Fruit fly (Drosophila melanogaster) whole organism, adult: ENCODE data around the gene capu.

Experiments
- CG11617 ChIP-seq: fragments of 200-800 bp; sonication (Bioruptor generic); optimal IDR thresholded peaks from 2 replicates; lab custom pipeline; 2017; ENCODE audit warnings: mild to moderate bottlenecking, missing biosample characterization, missing genetic modification reagents, missing genetic modification characterization
- CG12768 ChIP-seq: fragments of 200-800 bp; sonication (Bioruptor generic); optimal IDR thresholded peaks from 2 replicates; lab custom pipeline; 2017; ENCODE audit warnings: missing biosample characterization, missing genetic modification characterization, mild to moderate bottlenecking, moderate library complexity, missing genetic modification reagents
- CG14711 ChIP-seq: fragments of 200-800 bp; sonication (Bioruptor generic); optimal IDR thresholded peaks from 2 replicates; lab custom pipeline; 2018; ENCODE audit warnings: missing biosample characterization, mild to moderate bottlenecking, missing genetic modification characterization, moderate library complexity
- CG1620 ChIP-seq: fragments of 200-800 bp; sonication (Bioruptor generic); optimal IDR thresholded peaks from 2 replicates; lab custom pipeline; 2016; ENCODE audit warnings: missing biosample characterization, missing genetic modification characterization
- CG33017 ChIP-seq: fragments of 200-800 bp; sonication (Bioruptor generic); optimal IDR thresholded peaks from 2 replicates; lab custom pipeline; 2018; ENCODE audit warnings: missing biosample characterization, mild to moderate bottlenecking, missing genetic modification characterization, moderate library complexity
- CG5204 ChIP-seq: fragments of 200-800 bp; sonication (Bioruptor generic); optimal IDR thresholded peaks from 2 replicates; lab custom pipeline; 2016; ENCODE audit warnings: missing biosample characterization, missing genetic modification characterization
- CG7045 ChIP-seq: fragments of 200-800 bp; sonication (Bioruptor generic); optimal IDR thresholded peaks from 2 replicates; lab custom pipeline; 2017; ENCODE audit warnings: missing biosample characterization, mild to moderate bottlenecking, missing genetic modification characterization
- CG7101 ChIP-seq: fragments of 200-800 bp; sonication (Bioruptor generic); optimal IDR thresholded peaks from 2 replicates; lab custom pipeline; 2018; ENCODE audit warnings: missing biosample characterization, mild to moderate bottlenecking, missing genetic modification characterization, moderate library complexity
- Clk ChIP-seq: fragments of 200-800 bp; sonication (Bioruptor generic); optimal IDR thresholded peaks from 2 replicates; lab custom pipeline; 2017; ENCODE audit warnings: missing biosample characterization, missing genetic modification characterization
- Crg-1 ChIP-seq: fragments of 200-800 bp; sonication (Bioruptor generic); optimal IDR thresholded peaks from 2 replicates; lab custom pipeline; 2016; ENCODE audit warnings: missing biosample characterization, missing genetic modification characterization
- Hr96 ChIP-seq: fragments of 200-800 bp; sonication (Bioruptor generic); optimal IDR thresholded peaks from 2 replicates; lab custom pipeline; 2016; ENCODE audit warnings: missing biosample characterization, missing genetic modification characterization
- Mnt ChIP-seq: fragments of 200-800 bp; sonication (Bioruptor generic); optimal IDR thresholded peaks from 2 replicates; lab custom pipeline; 2016; ENCODE audit warnings: missing biosample characterization, mild to moderate bottlenecking, missing genetic modification characterization
- bab1 ChIP-seq: fragments of 200-800 bp; sonication (Bioruptor generic); optimal IDR thresholded peaks from 3 replicates; lab custom pipeline; 2019; ENCODE audit warnings: missing biosample characterization, mild to moderate bottlenecking, missing genetic modification characterization, moderate library complexity
- cic ChIP-seq: fragments of 200-800 bp; sonication (Bioruptor generic); optimal IDR thresholded peaks from 2 replicates; lab custom pipeline; 2017; ENCODE audit warnings: missing biosample characterization, mild to moderate bottlenecking, missing genetic modification characterization, moderate library complexity
- cnc ChIP-seq, 2 experiments: fragments of >200 bp; optimal IDR thresholded peaks; 2 replicates each; lab custom pipeline; 2017
- kay ChIP-seq: fragments of 200-800 bp; sonication (Bioruptor generic); peaks from one replicate; lab custom pipeline; 2016; ENCODE audit warnings: missing biosample characterization, missing genetic modification characterization, borderline replicate concordance
- ovo ChIP-seq: fragments of 200-800 bp; sonication (Bioruptor generic); optimal IDR thresholded peaks from 2 replicates; lab custom pipeline; 2016; ENCODE audit warnings: missing biosample characterization, missing genetic modification characterization
- pad ChIP-seq: fragments of 200-800 bp; sonication (Bioruptor generic); optimal IDR thresholded peaks from 3 replicates; lab custom pipeline; 2017; ENCODE audit warnings: missing biosample characterization, missing genetic modification characterization, mild to moderate bottlenecking, moderate library complexity, missing genetic modification reagents
- tj ChIP-seq: fragments of 200-800 bp; sonication (Bioruptor generic); optimal IDR thresholded peaks from 3 replicates; lab custom pipeline; 2017; ENCODE audit warnings: missing biosample characterization, mild to moderate bottlenecking, missing genetic modification characterization, moderate library complexity
- toe ChIP-seq: fragments of 200-800 bp; sonication (Bioruptor generic); optimal IDR thresholded peaks from 2 replicates; lab custom pipeline; 2016; ENCODE audit warnings: missing biosample characterization, missing genetic modification characterization

capu gene

DNA sequence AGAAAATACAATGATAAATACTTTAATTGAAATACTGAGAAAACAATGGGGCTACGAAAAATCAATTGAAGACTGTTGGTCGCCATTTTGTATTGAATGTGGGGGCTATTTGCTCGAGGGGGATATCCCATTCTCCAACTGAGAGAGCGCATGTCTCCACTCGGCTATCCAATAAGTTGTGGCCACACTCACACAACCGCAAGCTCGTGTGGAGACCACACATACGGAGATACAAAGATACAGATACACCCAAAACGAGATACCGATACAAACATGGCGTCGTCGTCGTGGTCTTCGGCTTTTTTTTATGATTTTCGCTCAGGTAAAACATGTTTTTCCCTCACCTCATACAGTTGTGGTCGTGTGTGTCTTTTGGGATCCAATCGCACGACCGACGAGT, 67.4 kb downstream of the capu start:
- TF ChIP-seq Clk (GFP tag; lab: Kevin White, UChicago), result no peak
- no peak for TF ChIP-seq CG7045
- TF ChIP-seq kay (GFP tag; lab: Kevin White, UChicago), result no peak

DNA sequence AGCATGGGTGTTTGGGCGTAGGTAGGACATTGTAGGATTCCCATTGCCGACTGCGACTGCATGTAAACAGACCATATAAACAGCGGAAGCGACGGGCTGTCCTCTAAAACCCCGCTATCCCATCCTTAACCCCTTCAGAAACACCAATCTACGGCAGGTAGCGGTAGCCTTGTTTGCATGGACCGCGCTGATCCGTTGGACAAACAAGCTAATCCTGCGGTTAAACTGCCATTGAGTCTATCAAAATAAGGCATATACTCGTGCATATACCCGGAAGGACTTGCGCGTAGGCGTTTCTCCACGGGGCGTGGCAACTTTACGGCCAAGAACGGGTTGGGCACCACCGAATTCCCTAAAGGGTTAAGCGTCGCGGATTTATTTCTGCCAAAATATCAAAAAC, 68.7 kb downstream of the capu start:
- TF ChIP-seq cnc (optimal IDR thresholded peaks at IDR 0.05; lab: Kevin White, UChicago), result no peak
- TF ChIP-seq CG14711, result no peak
- no peak for TF ChIP-seq kay (GFP tag; lab: Kevin White, UChicago)
- TF ChIP-seq ovo, result no peak
- no peak for TF ChIP-seq tj (GFP tag; lab: Kevin White, UChicago)
- TF ChIP-seq cic (GFP tag; lab: Kevin White, UChicago), result no peak
- TF ChIP-seq Hr96, result no peak
- TF ChIP-seq CG33017 (tag; lab: Kevin White, UChicago), result no peak
- no peak for TF ChIP-seq CG7045
- no peak for TF ChIP-seq bab1 (GFP tag; lab: Kevin White, UChicago)

DNA sequence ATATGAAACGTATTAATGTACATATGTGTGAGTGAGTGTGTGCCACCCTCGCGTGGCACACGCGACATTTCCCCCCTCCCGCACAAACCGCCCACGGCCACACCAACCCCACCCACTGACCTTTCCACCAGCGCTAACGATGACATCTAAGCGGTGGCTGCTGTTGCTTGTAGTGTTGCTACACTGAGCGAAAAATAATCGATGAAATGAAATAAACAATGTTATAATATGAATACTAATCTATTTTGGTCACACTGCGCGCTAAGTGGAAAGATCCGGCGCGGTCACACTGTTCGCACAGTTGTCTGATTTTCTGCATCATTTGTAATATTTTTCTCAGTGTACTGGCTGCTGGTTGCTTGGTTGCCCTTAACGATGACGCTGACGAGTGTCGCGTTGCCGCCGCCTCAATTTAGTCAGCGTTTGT, 70.4 kb downstream of the capu start:
- TF ChIP-seq bab1 (GFP tag; lab: Kevin White, UChicago) (no peak), CG1620 (GFP tag; lab: Kevin White, UChicago) (no peak), pad (GFP tag; lab: Kevin White, UChicago) (no peak), CG5204 (GFP tag; lab: Kevin White, UChicago) (no peak), cic (GFP tag; lab: Kevin White, UChicago) (no peak), CG11617 (GFP tag; lab: Kevin White, UChicago) (no peak), CG12768 (GFP tag; lab: Kevin White, UChicago) (no peak), CG7045 (no peak), Hr96 (no peak), Clk (GFP tag; lab: Kevin White, UChicago) (no peak), cnc (optimal IDR thresholded peaks at IDR 0.05; lab: Kevin White, UChicago) (no peak), toe (GFP tag; lab: Kevin White, UChicago) (no peak)

DNA sequence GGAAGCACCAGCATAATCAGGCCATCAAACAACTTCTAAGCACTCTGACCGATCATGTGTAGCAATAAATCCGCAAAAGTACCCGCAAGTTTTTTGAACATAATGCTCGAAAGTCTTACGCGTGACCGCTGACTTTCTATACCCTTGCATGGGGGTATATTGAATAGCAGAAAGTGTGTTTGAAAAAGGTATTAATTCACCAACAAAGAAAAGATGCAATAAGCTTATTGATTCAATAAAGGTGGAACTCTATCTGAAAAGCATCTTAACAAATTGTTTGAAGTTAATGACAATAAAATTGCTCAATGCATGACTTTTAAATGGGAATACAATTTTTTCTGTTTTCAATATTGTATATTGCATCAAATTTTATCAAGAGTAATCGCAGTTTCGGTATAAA, 71.0 kb downstream of the capu start:
- no peak for TF ChIP-seq Clk (GFP tag; lab: Kevin White, UChicago)
- TF ChIP-seq toe (GFP tag; lab: Kevin White, UChicago), result no peak
- TF ChIP-seq cnc (optimal IDR thresholded peaks at IDR 0.05; lab: Kevin White, UChicago), result no peak
- TF ChIP-seq Mnt, result no peak
- no peak for TF ChIP-seq CG7045
- no peak for TF ChIP-seq tj (GFP tag; lab: Kevin White, UChicago)
- TF ChIP-seq Crg-1, result no peak
- no peak for TF ChIP-seq pad (GFP tag; lab: Kevin White, UChicago)
- no peak for TF ChIP-seq CG5204 (GFP tag; lab: Kevin White, UChicago)
- TF ChIP-seq kay (GFP tag; lab: Kevin White, UChicago), result no peak
- TF ChIP-seq CG14711, result no peak
- TF ChIP-seq cic (GFP tag; lab: Kevin White, UChicago), result no peak
- no peak for TF ChIP-seq CG33017 (tag; lab: Kevin White, UChicago)
- no peak for TF ChIP-seq Hr96
- TF ChIP-seq CG12768 (GFP tag; lab: Kevin White, UChicago), result no peak

DNA sequence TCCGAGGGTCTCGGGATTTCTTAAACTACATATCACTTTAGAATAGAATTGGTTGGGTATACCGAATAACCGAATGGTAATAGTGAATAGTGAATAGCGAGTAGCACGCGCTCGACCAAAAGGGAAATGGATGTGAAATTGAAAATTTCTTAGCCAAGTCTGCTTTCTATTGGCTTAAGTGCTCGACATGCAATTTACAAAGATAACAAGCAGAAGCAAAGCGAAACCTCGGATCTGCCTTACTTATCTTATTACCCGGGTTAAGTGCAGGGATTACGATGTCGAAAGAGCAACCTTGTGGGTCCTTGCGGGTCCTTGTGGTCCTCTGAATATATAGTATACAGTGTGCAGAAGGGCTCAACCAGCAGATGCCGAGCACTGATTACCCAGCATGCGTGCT, 73.4 kb downstream of the capu start:
- no peak for TF ChIP-seq cnc (optimal IDR thresholded peaks at IDR 0.05; lab: Kevin White, UChicago)
- TF ChIP-seq Mnt, result no peak
- no peak for TF ChIP-seq CG11617 (GFP tag; lab: Kevin White, UChicago)
- TF ChIP-seq kay (GFP tag; lab: Kevin White, UChicago), result no peak
- no peak for TF ChIP-seq CG14711
- no peak for TF ChIP-seq Crg-1
- TF ChIP-seq CG33017 (tag; lab: Kevin White, UChicago), result no peak
- TF ChIP-seq pad (GFP tag; lab: Kevin White, UChicago), result no peak
- no peak for TF ChIP-seq CG7101 (tag; lab: Kevin White, UChicago)
- no peak for TF ChIP-seq Clk (GFP tag; lab: Kevin White, UChicago)
- TF ChIP-seq CG1620 (GFP tag; lab: Kevin White, UChicago), result no peak
- no peak for TF ChIP-seq CG7045
- no peak for TF ChIP-seq bab1 (GFP tag; lab: Kevin White, UChicago)
- no peak for TF ChIP-seq tj (GFP tag; lab: Kevin White, UChicago)
- TF ChIP-seq Hr96, result no peak
- TF ChIP-seq toe (GFP tag; lab: Kevin White, UChicago), result no peak

DNA sequence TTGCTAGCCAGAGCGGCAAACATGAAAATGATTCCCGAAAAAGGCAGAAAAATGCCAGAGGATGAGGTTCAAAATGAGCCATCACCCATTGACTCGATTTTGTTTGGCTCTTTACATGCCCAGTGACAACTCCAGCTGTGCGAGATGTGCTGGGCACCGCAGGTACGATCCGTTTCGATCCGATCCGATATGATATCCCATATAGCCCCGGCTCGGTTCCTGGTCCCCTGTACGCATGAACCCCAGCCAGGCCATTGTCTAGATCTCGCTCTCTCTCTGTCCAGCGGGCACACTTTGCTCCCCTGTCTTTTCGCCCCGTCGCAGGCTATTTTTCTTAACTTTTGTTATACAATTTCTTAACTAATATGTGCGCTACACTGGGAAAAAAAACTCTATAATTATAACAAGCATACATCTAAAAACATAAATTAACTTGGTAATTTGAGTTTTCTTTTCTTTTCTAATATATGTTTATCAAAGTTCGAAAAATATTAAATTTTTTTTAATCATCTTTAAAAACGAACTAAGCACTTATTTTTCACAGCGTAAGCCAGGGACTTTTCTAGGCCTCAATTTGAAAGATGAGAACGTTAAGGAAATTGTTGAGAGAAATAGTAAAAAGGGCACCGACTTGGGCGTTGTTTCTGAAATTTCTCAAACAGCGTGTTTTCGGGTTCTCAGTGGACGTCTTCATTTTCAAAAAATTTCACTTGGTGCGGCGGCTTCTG, 75.1 kb downstream of the capu start:
- TF ChIP-seq pad (GFP tag; lab: Kevin White, UChicago) (no peak), bab1 (GFP tag; lab: Kevin White, UChicago) (no peak), CG1620 (GFP tag; lab: Kevin White, UChicago) (no peak), Hr96 (no peak), CG7045 (no peak), CG12768 (GFP tag; lab: Kevin White, UChicago) (no peak), tj (GFP tag; lab: Kevin White, UChicago) (no peak), CG33017 (tag; lab: Kevin White, UChicago) (no peak), toe (GFP tag; lab: Kevin White, UChicago) (no peak), CG11617 (GFP tag; lab: Kevin White, UChicago) (no peak), CG14711 (no peak), kay (GFP tag; lab: Kevin White, UChicago) (no peak), Crg-1 (no peak), cic (GFP tag; lab: Kevin White, UChicago) (no peak), Mnt (no peak), CG7101 (tag; lab: Kevin White, UChicago) (no peak), cnc (optimal IDR thresholded peaks at IDR 0.05; lab: Kevin White, UChicago) (no peak), ovo (no peak)
